Worm (Caenorhabditis elegans): ENCODE measurements around the gene tbc-16.

ce11 chrX:5872153-5872552, 25.0 kb upstream of the tbc-16 start:
- TF ChIP-seq B0310.2 (tag; optimal IDR thresholded peaks at IDR 0.05) (no peak), F13C5.2 (tag; optimal IDR thresholded peaks at IDR 0.05) (no peak), ama-1 (optimal IDR thresholded peaks at IDR 0.05) (no peak), hmg-4 (GFP tag; optimal IDR thresholded peaks at IDR 0.05) (no peak), tra-4 (tag; optimal IDR thresholded peaks at IDR 0.05) (no peak), pes-1 (GFP tag; IDR thresholded peaks at IDR 0.05) (no peak), flt-1 (GFP tag; IDR thresholded peaks at IDR 0.05) (no peak)

Data from whole organism, early embryonic.